Worm (Caenorhabditis elegans) whole organism, L3 larva: ENCODE measurements around the gene ZK177.2.

Source experiments
- elt-2 ChIP-seq: sonication (generic microtip); optimal IDR thresholded peaks from 2 replicates; lab custom pipeline; 2016; ENCODE audit warnings: missing genetic modification reagents, mild to moderate bottlenecking, missing genetic modification characterization, missing compliant biosample characterization

Gene ZK177.2

ce11 chrII:5565082-5565623, 46.1 kb downstream of the ZK177.2 start:
- TF ChIP-seq elt-2 = no peak
